Worm (Caenorhabditis elegans) whole organism, L4 larva: Measurements from ENCODE around the gene oig-5.

Source experiments
- D1046.2 ChIP-seq: fragments of 200-800 bp; sonication (Bioruptor generic); IDR thresholded peaks from 2 replicates; pipeline ENCODE4 v1.3.6; 2022; ENCODE audit warnings: missing genetic modification characterization, missing compliant biosample characterization
- T20F7.1 ChIP-seq: fragments of 200-800 bp; sonication (Bioruptor generic); optimal IDR thresholded peaks from 2 replicates; lab custom pipeline; 2018; ENCODE audit warnings: mild to moderate bottlenecking, missing genetic modification characterization, missing compliant biosample characterization
- T26A8.4 ChIP-seq: fragments of 200-800 bp; sonication (Bioruptor generic); IDR thresholded peaks from 2 replicates; pipeline ENCODE4 v1.3.6; 2022; ENCODE audit warnings: missing genetic modification characterization, missing compliant biosample characterization
- Y5F2A.4 ChIP-seq: fragments of 200-800 bp; sonication (Bioruptor generic); optimal IDR thresholded peaks from 2 replicates; lab custom pipeline; 2018; ENCODE audit warnings: mild to moderate bottlenecking, missing genetic modification characterization, missing compliant biosample characterization
- ZK337.2 ChIP-seq: fragments of 200-800 bp; sonication (Bioruptor generic); IDR thresholded peaks from 2 replicates; pipeline ENCODE4 v1.3.6; 2022; ENCODE audit warnings: missing genetic modification reagents, missing genetic modification characterization, missing compliant biosample characterization
- aha-1 ChIP-seq: fragments of 150-350 bp; peaks from one replicate; lab custom pipeline; 2014; ENCODE audit warnings: missing biosample characterization, missing genetic modification characterization
- aly-2 ChIP-seq: sonication (generic microtip); optimal IDR thresholded peaks from 2 replicates; lab custom pipeline; 2018; ENCODE audit warnings: missing biosample characterization, missing genetic modification characterization
- ama-1 ChIP-seq: fragments of 150-350 bp; optimal IDR thresholded peaks from 2 replicates; lab custom pipeline; 2014; ENCODE audit warnings: inconsistent platforms, mixed read lengths
- attf-4 ChIP-seq: sonication (generic microtip); optimal IDR thresholded peaks from 3 replicates; lab custom pipeline; 2017; ENCODE audit warnings: missing biosample characterization, missing genetic modification characterization
- ceh-20 ChIP-seq: fragments of 200-800 bp; sonication (Bioruptor generic); IDR thresholded peaks from 2 replicates; pipeline ENCODE4 v1.3.6; 2022; ENCODE audit warnings: missing genetic modification reagents, missing genetic modification characterization, missing compliant biosample characterization
- ceh-62 ChIP-seq: sonication (generic microtip); optimal IDR thresholded peaks from 2 replicates; lab custom pipeline; 2017; ENCODE audit warnings: missing biosample characterization, missing genetic modification characterization
- ceh-82 ChIP-seq: sonication (generic microtip); optimal IDR thresholded peaks from 2 replicates; lab custom pipeline; 2017; ENCODE audit warnings: missing biosample characterization, missing genetic modification characterization
- ctbp-1 ChIP-seq: fragments of 200-800 bp; sonication (Bioruptor generic); IDR thresholded peaks from 2 replicates; pipeline ENCODE4 v1.3.6; 2022; ENCODE audit warnings: missing genetic modification reagents, missing genetic modification characterization, missing compliant biosample characterization
- daf-12 ChIP-seq: fragments of 150-350 bp; optimal IDR thresholded peaks from 2 replicates; lab custom pipeline; 2014; ENCODE audit warnings: missing biosample characterization, missing genetic modification reagents, missing genetic modification characterization
- daf-8 ChIP-seq: fragments of 200-800 bp; sonication (Bioruptor generic); IDR thresholded peaks from 2 replicates; pipeline ENCODE4 v1.3.6; 2022; ENCODE audit warnings: missing genetic modification characterization, missing compliant biosample characterization
- dmd-9 ChIP-seq: fragments of 200-800 bp; sonication (Bioruptor generic); IDR thresholded peaks from 2 replicates; pipeline ENCODE4 v1.3.6; 2022; ENCODE audit warnings: missing genetic modification reagents, missing genetic modification characterization, missing compliant biosample characterization
- egl-27 ChIP-seq: sonication (generic microtip); optimal IDR thresholded peaks from 3 replicates; lab custom pipeline; 2017; ENCODE audit warnings: missing biosample characterization, missing genetic modification reagents, missing genetic modification characterization
- fkh-10 ChIP-seq: fragments of 150-350 bp; optimal IDR thresholded peaks from 2 replicates; lab custom pipeline; 2014; ENCODE audit warnings: missing biosample characterization, missing genetic modification reagents, missing genetic modification characterization
- hmg-1.1 ChIP-seq: fragments of 200-800 bp; sonication (Bioruptor generic); IDR thresholded peaks from 2 replicates; pipeline ENCODE4 v1.3.6; 2022; ENCODE audit warnings: missing genetic modification reagents, missing genetic modification characterization, missing compliant biosample characterization
- lin-1 ChIP-seq: fragments of 200-800 bp; sonication (Bioruptor generic); IDR thresholded peaks from 2 replicates; pipeline ENCODE4 v1.3.6; 2022; ENCODE audit warnings: missing genetic modification reagents, missing genetic modification characterization, missing compliant biosample characterization
- lin-29 ChIP-seq: fragments of 200-800 bp; sonication (Bioruptor generic); IDR thresholded peaks from 2 replicates; pipeline ENCODE4 v1.3.6; 2022; ENCODE audit warnings: missing genetic modification reagents, missing genetic modification characterization, missing compliant biosample characterization
- lin-38 ChIP-seq: fragments of 200-800 bp; sonication (Bioruptor generic); IDR thresholded peaks from 2 replicates; pipeline ENCODE4 v1.3.6; 2022; ENCODE audit warnings: missing genetic modification reagents, missing genetic modification characterization, missing compliant biosample characterization
- madf-5 ChIP-seq, 2 experiments: fragments of 200-800 bp; sonication (Bioruptor generic); IDR thresholded peaks; 2 replicates each; pipeline ENCODE4 v1.3.6; 2022; ENCODE audit warnings: missing compliant biosample characterization in 2 of 2, missing genetic modification characterization in 2 of 2
- madf-9 ChIP-seq: fragments of 200-800 bp; sonication (Bioruptor generic); conservative IDR thresholded peaks from 2 replicates; pipeline ENCODE4 v1.3.6; 2022; ENCODE audit warnings: missing genetic modification reagents, missing genetic modification characterization, missing compliant biosample characterization
- mdt-29 ChIP-seq: fragments of 200-800 bp; sonication (Bioruptor generic); IDR thresholded peaks from 2 replicates; pipeline ENCODE4 v1.3.6; 2022; ENCODE audit warnings: missing genetic modification reagents, missing genetic modification characterization, missing compliant biosample characterization
- mep-1 ChIP-seq: fragments of 150-350 bp; sonication (generic microtip); optimal IDR thresholded peaks from 3 replicates; lab custom pipeline; 2014; ENCODE audit warnings: missing biosample characterization, missing genetic modification characterization
- mes-2 ChIP-seq: sonication (generic microtip); optimal IDR thresholded peaks from 2 replicates; lab custom pipeline; 2016; ENCODE audit warnings: missing genotype, mild to moderate bottlenecking, missing genetic modification characterization, missing compliant biosample characterization; ENCODE audit not compliant: poor library complexity, severe bottlenecking
- mxl-3 ChIP-seq: fragments of 200-800 bp; sonication (Bioruptor generic); optimal IDR thresholded peaks from 2 replicates; lab custom pipeline; 2018; ENCODE audit warnings: mild to moderate bottlenecking, missing genetic modification characterization, missing compliant biosample characterization
- nhr-10 ChIP-seq: fragments of 150-350 bp; optimal IDR thresholded peaks from 2 replicates; lab custom pipeline; 2014; ENCODE audit warnings: missing biosample characterization, missing genetic modification characterization
- nhr-102 ChIP-seq: sonication (generic microtip); optimal IDR thresholded peaks from 2 replicates; lab custom pipeline; 2016; ENCODE audit warnings: mild to moderate bottlenecking, missing genetic modification characterization, moderate library complexity, missing compliant biosample characterization
- nhr-237 ChIP-seq: sonication (generic microtip); optimal IDR thresholded peaks from 2 replicates; lab custom pipeline; 2017; ENCODE audit warnings: missing biosample characterization, missing genetic modification characterization
- nhr-42 ChIP-seq: fragments of 200-800 bp; sonication (Bioruptor generic); IDR thresholded peaks from 2 replicates; pipeline ENCODE4 v1.3.6; 2022; ENCODE audit warnings: missing genetic modification characterization, missing compliant biosample characterization
- nhr-48 ChIP-seq: sonication (generic microtip); optimal IDR thresholded peaks from 2 replicates; lab custom pipeline; 2016; ENCODE audit warnings: mild to moderate bottlenecking, missing genetic modification characterization, missing compliant biosample characterization
- nhr-6 ChIP-seq: fragments of 150-350 bp; optimal IDR thresholded peaks from 2 replicates; lab custom pipeline; 2014; ENCODE audit warnings: missing biosample characterization, missing genetic modification characterization
- nhr-77 ChIP-seq: fragments of 150-350 bp; optimal IDR thresholded peaks from 2 replicates; lab custom pipeline; 2014; ENCODE audit warnings: missing biosample characterization, missing genetic modification characterization
- pha-4 ChIP-seq, 2 experiments: fragments of 150-350 bp in 1 of 2; fragments of 200-800 bp in 1 of 2; sonication (Bioruptor generic) in 1 of 2; IDR thresholded peaks in 1 of 2; optimal IDR thresholded peaks in 1 of 2; 2 replicates each; pipeline versions ENCODE4 v1.3.6 to Lab custom; 2014 to 2022; ENCODE audit warnings: missing genetic modification characterization in 2 of 2, missing genetic modification reagents in 2 of 2, missing biosample characterization in 1 of 2, missing compliant biosample characterization in 1 of 2
- php-3 ChIP-seq: fragments of 200-800 bp; sonication (Bioruptor generic); IDR thresholded peaks from 2 replicates; pipeline ENCODE4 v1.3.6; 2022; ENCODE audit warnings: missing genetic modification reagents, missing genetic modification characterization, missing compliant biosample characterization
- rbr-2 ChIP-seq: sonication (generic microtip); optimal IDR thresholded peaks from 2 replicates; lab custom pipeline; 2016; ENCODE audit warnings: missing genotype, missing genetic modification characterization, missing compliant biosample characterization
- saeg-2 ChIP-seq: fragments of 200-800 bp; sonication (Bioruptor generic); IDR thresholded peaks from 2 replicates; pipeline ENCODE4 v1.3.6; 2022; ENCODE audit warnings: missing genetic modification reagents, missing genetic modification characterization, missing compliant biosample characterization
- set-16 ChIP-seq: fragments of 200-800 bp; sonication (Bioruptor generic); IDR thresholded peaks from 2 replicates; pipeline ENCODE4 v1.3.6; 2022; ENCODE audit warnings: missing genetic modification reagents, missing genetic modification characterization, missing compliant biosample characterization
- skn-1 ChIP-seq: fragments of 150-350 bp; optimal IDR thresholded peaks from 2 replicates; lab custom pipeline; 2014; ENCODE audit warnings: missing biosample characterization, missing genetic modification characterization
- tra-1 ChIP-seq: fragments of 200-800 bp; sonication (Bioruptor generic); IDR thresholded peaks from 2 replicates; pipeline ENCODE4 v1.3.6; 2022; ENCODE audit warnings: missing genetic modification reagents, missing genetic modification characterization, missing compliant biosample characterization
- unc-130 ChIP-seq: sonication (generic microtip); optimal IDR thresholded peaks from 2 replicates; lab custom pipeline; 2016; ENCODE audit warnings: missing genetic modification reagents, missing genetic modification characterization, missing compliant biosample characterization
- unc-62 ChIP-seq, 3 experiments: fragments of 150-350 bp in 1 of 3; sonication (generic microtip); optimal IDR thresholded peaks in 2 of 3; peaks in 1 of 3; 1 replicate in 1 of 3; 2 replicates in 2 of 3; lab custom pipeline; 2014 to 2017; ENCODE audit warnings: missing biosample characterization in 3 of 3, missing genetic modification characterization in 3 of 3, missing genetic modification reagents in 3 of 3, missing genotype in 1 of 3
- vab-7 ChIP-seq: fragments of 200-800 bp; sonication (Bioruptor generic); IDR thresholded peaks from 2 replicates; pipeline ENCODE4 v1.3.6; 2022; ENCODE audit warnings: missing genetic modification reagents, missing genetic modification characterization, missing compliant biosample characterization
- zfp-2 ChIP-seq: sonication (generic microtip); optimal IDR thresholded peaks from 2 replicates; lab custom pipeline; 2016; ENCODE audit warnings: mild to moderate bottlenecking, missing genetic modification characterization, missing compliant biosample characterization
- ztf-7 ChIP-seq: fragments of 150-350 bp; optimal IDR thresholded peaks from 2 replicates; lab custom pipeline; 2014; ENCODE audit warnings: missing biosample characterization, missing genetic modification characterization

The oig-5 gene

DNA sequence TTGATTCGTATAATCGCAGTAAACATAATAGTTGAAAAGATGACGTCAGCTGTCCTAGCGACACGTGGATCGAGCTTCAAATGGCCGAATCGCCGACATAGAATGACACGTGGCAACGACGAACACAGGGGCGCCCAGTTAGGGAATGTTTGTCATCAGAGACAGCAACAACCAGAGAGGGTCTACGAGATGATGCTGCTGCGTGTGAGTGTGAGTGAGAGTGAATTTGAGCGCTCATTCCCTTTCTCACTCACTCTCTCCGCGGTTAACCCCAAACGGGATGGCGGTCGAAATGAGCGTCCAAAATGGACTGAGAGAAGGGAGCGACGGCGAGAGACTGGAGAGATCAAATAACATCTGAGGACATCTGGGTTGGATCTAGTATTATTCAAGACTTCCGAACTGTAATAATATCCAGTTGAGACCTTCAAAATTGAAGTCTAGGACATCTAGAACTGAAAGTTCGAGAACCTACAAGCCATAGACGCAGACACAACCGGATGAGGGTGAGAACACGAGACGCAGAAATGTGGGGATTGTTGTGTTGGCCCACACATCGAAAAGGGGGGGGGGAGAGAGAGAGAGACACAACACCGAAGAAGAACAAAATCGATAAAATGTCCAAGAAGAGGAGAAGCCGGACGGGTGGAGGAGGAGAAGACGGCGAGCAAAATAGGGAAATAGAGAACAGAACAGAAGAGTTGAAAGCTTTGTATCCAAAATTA lies 12.9 kb upstream of the oig-5 start (continued):
- TF ChIP-seq D1046.2 (GFP tag; lab: Robert Waterston, UW) (no peak), ctbp-1 (GFP tag; lab: Robert Waterston, UW) (0 out of 2 replicates have a peak, but pooled peaks have one; percentile 46), unc-130 (no peak), php-3 (GFP tag; lab: Robert Waterston, UW) (no peak), ceh-82 (tag; lab: Kevin White, UChicago) (no peak), aha-1 (tag; lab: Kevin White, UChicago) (peak; percentile 99), pha-4 (GFP tag; IDR thresholded peaks at IDR 0.05; lab: Robert Waterston, UW) (peak; percentile 14; the same call in 1 of the 2 replicates), pha-4 (tag; optimal IDR thresholded peaks at IDR 0.05; lab: Kevin White, UChicago) (no peak), mdt-29 (GFP tag; lab: Robert Waterston, UW) (no peak), ceh-20 (GFP tag; lab: Robert Waterston, UW) (peak; percentile 36; the same call in 1 of the 2 replicates), skn-1 (tag; lab: Kevin White, UChicago) (no peak), fkh-10 (GFP tag; lab: Kevin White, UChicago) (no peak), lin-38 (GFP tag; lab: Robert Waterston, UW) (peak; percentile 40; the same call in 1 of the 2 replicates), nhr-48 (tag; lab: Kevin White, UChicago) (peak; percentile 20), T20F7.1 (peak; percentile 16), nhr-237 (tag; lab: Kevin White, UChicago) (no peak), zfp-2 (tag; lab: Kevin White, UChicago) (no peak), set-16 (GFP tag; lab: Robert Waterston, UW) (peak; percentile 46), nhr-6 (tag; lab: Kevin White, UChicago) (peak; percentile 57), unc-62 (GFP tag; optimal IDR thresholded peaks at IDR 0.05 in 1 of 2; lab: Kevin White, UChicago) (peak in 1 of 2 experiments; percentile 69), unc-62 (tag; optimal IDR thresholded peaks at IDR 0.05; lab: Kevin White, UChicago) (no peak), dmd-9 (GFP tag; lab: Robert Waterston, UW) (no peak), T26A8.4 (GFP tag; lab: Robert Waterston, UW) (0 out of 2 replicates have a peak, but pooled peaks have one; percentile 7), mxl-3 (GFP tag; lab: Kevin White, UChicago) (peak; percentile 93), aly-2 (tag; lab: Kevin White, UChicago) (no peak), rbr-2 (peak; percentile 60), hmg-1.1 (GFP tag; lab: Robert Waterston, UW) (peak; percentile 62; the same call in 1 of the 2 replicates), daf-12 (no peak), ama-1 (lab: Kevin White, UChicago) (peak; percentile 71), tra-1 (no peak), nhr-10 (tag; lab: Kevin White, UChicago) (no peak)

DNA sequence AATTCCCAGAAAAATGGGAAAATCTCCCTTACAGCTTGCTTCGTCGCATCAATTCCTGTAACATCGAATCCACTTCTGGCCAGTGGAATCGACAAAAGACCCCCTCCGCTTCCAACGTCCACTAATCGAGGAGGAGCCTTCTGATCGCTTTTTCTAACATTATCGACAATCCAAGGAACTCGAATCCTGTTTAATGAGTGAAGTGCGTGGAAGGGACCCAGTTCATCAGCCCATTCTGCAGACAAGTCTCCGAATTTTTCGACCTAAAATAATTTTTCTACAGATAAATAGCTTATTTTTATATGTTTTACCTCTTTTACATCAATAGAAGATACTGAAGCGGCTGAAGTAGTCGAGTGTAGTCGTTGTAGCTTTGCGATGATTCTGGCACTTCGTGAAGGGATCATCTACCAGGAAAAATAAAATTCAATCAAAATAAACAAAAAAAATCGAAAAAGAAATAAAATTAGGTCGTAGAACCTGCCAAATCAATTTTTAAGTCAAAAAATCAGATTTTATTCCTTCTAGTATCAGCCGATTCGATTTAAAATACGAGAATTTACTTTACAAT lies 11.0 kb upstream of the oig-5 start, which contains the start of gene coq-3:
Gene coq-3 (minus strand): TSS at position 407 of the 571 bp plus-strand sequence.
- TF ChIP-seq ama-1 (lab: Kevin White, UChicago) (peak; percentile 29), madf-9 (no peak), vab-7 (no peak), attf-4 (tag; lab: Kevin White, UChicago) (no peak), zfp-2 (tag; lab: Kevin White, UChicago) (no peak), ZK337.2 (GFP tag; lab: Robert Waterston, UW) (no peak), ceh-62 (tag; lab: Kevin White, UChicago) (no peak), php-3 (GFP tag; lab: Robert Waterston, UW) (no peak), dmd-9 (GFP tag; lab: Robert Waterston, UW) (no peak), mxl-3 (GFP tag; lab: Kevin White, UChicago) (no peak), daf-8 (GFP tag; lab: Robert Waterston, UW) (no peak), nhr-42 (GFP tag; lab: Robert Waterston, UW) (no peak), Y5F2A.4 (GFP tag; lab: Kevin White, UChicago) (no peak), madf-5 (GFP tag; IDR thresholded peaks at IDR 0.05; lab: Robert Waterston, UW) (no peak), mes-2 (tag; lab: Kevin White, UChicago) (peak; percentile 28), saeg-2 (GFP tag; lab: Robert Waterston, UW) (no peak), lin-1 (GFP tag; lab: Robert Waterston, UW) (no peak), egl-27 (no peak), nhr-77 (no peak), mep-1 (tag; lab: Kevin White, UChicago) (no peak), nhr-102 (tag; lab: Kevin White, UChicago) (no peak), ztf-7 (tag; lab: Kevin White, UChicago) (no peak), ceh-20 (GFP tag; lab: Robert Waterston, UW) (no peak), lin-29 (no peak), unc-62 (GFP tag; optimal IDR thresholded peaks at IDR 0.05 in 1 of 2; lab: Kevin White, UChicago) (no peak), unc-62 (tag; optimal IDR thresholded peaks at IDR 0.05; lab: Kevin White, UChicago) (no peak)
